Fruit fly (Drosophila melanogaster) whole organism, embryonic: Measurements from ENCODE around the gene asp.

Experiments
- CG2712 ChIP-seq: fragments of 200-800 bp; optimal IDR thresholded peaks from 3 replicates; lab custom pipeline; 2019; ENCODE audit warnings: missing biosample characterization, mild to moderate bottlenecking, missing genetic modification characterization, moderate library complexity
- CG6683 ChIP-seq: fragments of 200-800 bp; sonication (Bioruptor generic); optimal IDR thresholded peaks from 2 replicates; lab custom pipeline; 2017; ENCODE audit warnings: missing biosample characterization, mild to moderate bottlenecking, missing genetic modification characterization, missing genetic modification reagents
- CG7271 ChIP-seq: fragments of 200-800 bp; sonication (Bioruptor generic); optimal IDR thresholded peaks from 2 replicates; lab custom pipeline; 2018; ENCODE audit warnings: missing biosample characterization, mild to moderate bottlenecking, missing genetic modification characterization, moderate library complexity
- CG7928 ChIP-seq: fragments of 200-800 bp; sonication (Bioruptor generic); optimal IDR thresholded peaks from 2 replicates; lab custom pipeline; 2017; ENCODE audit warnings: missing biosample characterization, mild to moderate bottlenecking, missing genetic modification characterization
- Eip74EF ChIP-seq, 2 experiments: fragments of 200-800 bp in 1 of 2; fragments of >200 bp in 1 of 2; sonication (Bioruptor generic) in 1 of 2; optimal IDR thresholded peaks; 2 replicates each; lab custom pipeline; 2017 to 2019; ENCODE audit warnings: missing biosample characterization in 2 of 2, missing genetic modification characterization in 2 of 2, mild to moderate bottlenecking in 1 of 2, moderate library complexity in 1 of 2
- bigmax ChIP-seq: fragments of 200-800 bp; sonication (Bioruptor generic); optimal IDR thresholded peaks from 2 replicates; lab custom pipeline; 2018; ENCODE audit warnings: missing biosample characterization, mild to moderate bottlenecking, missing genetic modification characterization
- chinmo ChIP-seq: fragments of 200-800 bp; sonication (Bioruptor generic); IDR thresholded peaks from 4 replicates; pipeline ENCODE4 v1.3.6; 2022; ENCODE audit warnings: missing biosample characterization, missing genetic modification characterization; ENCODE audit not compliant: partially characterized antibody
- dmrt11E ChIP-seq: fragments of 200-800 bp; sonication (Bioruptor generic); optimal IDR thresholded peaks from 3 replicates; lab custom pipeline; 2018; ENCODE audit warnings: missing biosample characterization, mild to moderate bottlenecking, missing genetic modification characterization, moderate library complexity
- gcm ChIP-seq: fragments of 200-800 bp; sonication (Bioruptor generic); optimal IDR thresholded peaks from 2 replicates; lab custom pipeline; 2019; ENCODE audit warnings: missing biosample characterization, mild to moderate bottlenecking, missing genetic modification characterization, moderate library complexity
- nerfin-1 ChIP-seq: fragments of 200-800 bp; sonication (Bioruptor generic); optimal IDR thresholded peaks from 3 replicates; lab custom pipeline; 2019; ENCODE audit warnings: missing biosample characterization, mild to moderate bottlenecking, missing genetic modification characterization, moderate library complexity
- otp ChIP-seq: fragments of 200-800 bp; sonication (Bioruptor generic); IDR thresholded peaks from 3 replicates; pipeline ENCODE4, ENCODE4 v1.3.6; 2022; ENCODE audit warnings: missing biosample characterization, missing genetic modification characterization
- sens ChIP-seq: fragments of 200-800 bp; sonication (Bioruptor generic); peaks from one replicate; lab custom pipeline; 2016; ENCODE audit warnings: missing biosample characterization, missing genetic modification characterization
- tup ChIP-seq: fragments of 200-800 bp; sonication (Bioruptor generic); optimal IDR thresholded peaks from 2 replicates; lab custom pipeline; 2016; ENCODE audit warnings: missing biosample characterization, mild to moderate bottlenecking, missing genetic modification characterization, moderate library complexity
- zen ChIP-seq: fragments of 200-800 bp; sonication (Bioruptor generic); optimal IDR thresholded peaks from 3 replicates; lab custom pipeline; 2018; ENCODE audit warnings: missing biosample characterization, mild to moderate bottlenecking, missing genetic modification characterization, moderate library complexity

Gene asp

dm6 chr3R:24809576-24810279 is 56.1 kb downstream of the asp start (continued):
- peak; percentile 52 for TF ChIP-seq nerfin-1 (tag; lab: Kevin White, UChicago)
- TF ChIP-seq sens (GFP tag; lab: Kevin White, UChicago), result peak; percentile 94
- peak; percentile 40 for TF ChIP-seq tup (GFP tag; lab: Kevin White, UChicago)
- TF ChIP-seq zen (tag; lab: Kevin White, UChicago), result no peak
- TF ChIP-seq CG6683 (GFP tag; lab: Kevin White, UChicago), result peak; percentile 43
- peak; percentile 12 for TF ChIP-seq dmrt11E (tag; lab: Kevin White, UChicago)
- TF ChIP-seq CG7928 (GFP tag; lab: Kevin White, UChicago), result peak; percentile 3
- TF ChIP-seq Eip74EF (GFP tag; optimal IDR thresholded peaks at IDR 0.05; lab: Kevin White, UChicago), result peak in 1 of 2 experiments; percentile 28
- TF ChIP-seq gcm (GFP tag; lab: Kevin White, UChicago), result peak; percentile 44
- TF ChIP-seq chinmo (GFP tag; lab: Robert Waterston, UW), result 0 out of 4 replicates have a peak, but pooled peaks have one; percentile 21
- peak; percentile 19 for TF ChIP-seq CG2712 (tag; lab: Kevin White, UChicago)
- TF ChIP-seq bigmax (GFP tag; lab: Kevin White, UChicago), result peak; percentile 12
- TF ChIP-seq CG7271 (tag; lab: Kevin White, UChicago), result peak; percentile 48
- no peak for TF ChIP-seq otp (GFP tag; lab: Robert Waterston, UW)
